Worm (Caenorhabditis elegans) whole organism, young adult: Measurements from ENCODE around the gene her-1.

ENCODE experiments used
- Y53G8AR.9 ChIP-seq: fragments of 200-800 bp; sonication (Bioruptor generic); conservative IDR thresholded peaks from 2 replicates; pipeline ENCODE4 v1.3.6; 2022; ENCODE audit warnings: missing genetic modification reagents, missing genetic modification characterization, missing compliant biosample characterization
- Y79H2A.3 ChIP-seq: fragments of 200-800 bp; sonication (Bioruptor generic); conservative IDR thresholded peaks from 2 replicates; pipeline ENCODE4 v1.3.6; 2022; ENCODE audit warnings: missing genetic modification reagents, missing genetic modification characterization, missing compliant biosample characterization
- ceh-58 ChIP-seq: fragments of 200-800 bp; sonication (Bioruptor generic); IDR thresholded peaks from 2 replicates; pipeline ENCODE4 v1.3.6; 2022; ENCODE audit warnings: missing genetic modification characterization, missing compliant biosample characterization
- ets-4 ChIP-seq: fragments of 200-800 bp; sonication (Bioruptor generic); optimal IDR thresholded peaks from 2 replicates; lab custom pipeline; 2018; ENCODE audit warnings: mild to moderate bottlenecking, missing genetic modification characterization, missing compliant biosample characterization
- lin-35 ChIP-seq, 3 experiments: fragments of 150-350 bp in 2 of 3; sonication (generic microtip) in 1 of 3; optimal IDR thresholded peaks; 2 replicates each; lab custom pipeline; 2014 to 2018; ENCODE audit warnings: missing biosample characterization in 3 of 3, missing genetic modification characterization in 3 of 3, missing genetic modification reagents in 3 of 3
- lin-54 ChIP-seq: fragments of 200-800 bp; sonication (Bioruptor generic); optimal IDR thresholded peaks from 2 replicates; lab custom pipeline; 2018; ENCODE audit warnings: mild to moderate bottlenecking, missing genetic modification characterization, missing compliant biosample characterization
- madf-3 ChIP-seq: fragments of 200-800 bp; sonication (Bioruptor generic); IDR thresholded peaks from 2 replicates; pipeline ENCODE4 v1.3.6; 2022; ENCODE audit warnings: missing genetic modification reagents, missing genetic modification characterization, missing compliant biosample characterization
- mes-4 ChIP-seq: sonication (generic microtip); optimal IDR thresholded peaks from 2 replicates; lab custom pipeline; 2016; ENCODE audit warnings: missing genotype, missing genetic modification characterization, missing compliant biosample characterization
- nfya-1 ChIP-seq: sonication (generic microtip); optimal IDR thresholded peaks from 2 replicates; lab custom pipeline; 2017; ENCODE audit warnings: antibody characterized with exemption, missing compliant biosample characterization, missing genetic modification characterization, borderline replicate concordance; ENCODE audit not compliant: insufficient read depth
- snpc-1.1 ChIP-seq: sonication (generic microtip); optimal IDR thresholded peaks from 2 replicates; lab custom pipeline; 2017; ENCODE audit warnings: missing genetic modification characterization, mild to moderate bottlenecking, missing compliant biosample characterization, antibody characterized with exemption, moderate library complexity, missing genotype, missing genetic modification reagents; ENCODE audit not compliant: insufficient read depth

- TF ChIP-seq Y53G8AR.9 (no peak), ceh-58 (GFP tag; lab: Robert Waterston, UW) (no peak), nfya-1 (tag; lab: Kevin White, UChicago) (no peak), lin-35 (GFP tag; optimal IDR thresholded peaks at IDR 0.05; lab: Kevin White, UChicago) (no peak), snpc-1.1 (tag; lab: Kevin White, UChicago) (no peak), lin-54 (GFP tag; lab: Kevin White, UChicago) (no peak), ets-4 (no peak), mes-4 (tag; lab: Kevin White, UChicago) (no peak), Y79H2A.3 (GFP tag; lab: Robert Waterston, UW) (no peak), madf-3 (GFP tag; lab: Robert Waterston, UW) (no peak)
These were observed 2.4 kb downstream of the her-1 start for ce11 chrV:9699216-9699615.
